Fruit fly (Drosophila melanogaster) whole organism, embryonic: ENCODE results near the gene Snx3.
A peak's percentile ranks its signal among the peaks of the same experiment; 100 is the strongest.

Source experiments
- Asciz ChIP-seq: fragments of 200-800 bp; sonication (Bioruptor generic); optimal IDR thresholded peaks from 2 replicates; lab custom pipeline; 2017; ENCODE audit warnings: missing biosample characterization, mild to moderate bottlenecking, missing genetic modification characterization, missing genetic modification reagents
- CG11504 ChIP-seq: fragments of 200-800 bp; sonication (Bioruptor generic); optimal IDR thresholded peaks from 3 replicates; lab custom pipeline; 2019; ENCODE audit warnings: missing biosample characterization, mild to moderate bottlenecking, missing genetic modification characterization, moderate library complexity
- CG12744 ChIP-seq: fragments of 200-800 bp; sonication (Bioruptor generic); optimal IDR thresholded peaks from 2 replicates; lab custom pipeline; 2016; ENCODE audit warnings: missing biosample characterization, missing genetic modification characterization
- CG14667 ChIP-seq: fragments of 200-800 bp; sonication (Bioruptor generic); IDR thresholded peaks from 2 replicates; pipeline ENCODE4 v1.3.6; 2022; ENCODE audit warnings: missing biosample characterization, missing genetic modification characterization
- CG15269 ChIP-seq: fragments of 200-800 bp; sonication (Bioruptor generic); optimal IDR thresholded peaks from 2 replicates; lab custom pipeline; 2018; ENCODE audit warnings: missing biosample characterization, mild to moderate bottlenecking, missing genetic modification characterization, moderate library complexity
- CG1529 ChIP-seq: fragments of 200-800 bp; sonication (Bioruptor generic); optimal IDR thresholded peaks from 3 replicates; lab custom pipeline; 2018; ENCODE audit warnings: missing biosample characterization, missing genetic modification characterization
- CG1792 ChIP-seq: fragments of 200-800 bp; sonication (Bioruptor generic); optimal IDR thresholded peaks from 2 replicates; lab custom pipeline; 2016; ENCODE audit warnings: missing biosample characterization, missing genetic modification characterization
- CG2875 ChIP-seq: fragments of 200-800 bp; sonication (Bioruptor generic); optimal IDR thresholded peaks from 2 replicates; lab custom pipeline; 2017; ENCODE audit warnings: missing biosample characterization, mild to moderate bottlenecking, missing genetic modification characterization, missing genetic modification reagents
- CG32767 ChIP-seq: fragments of 200-800 bp; sonication (Bioruptor generic); IDR thresholded peaks from 2 replicates; pipeline ENCODE4 v1.3.6; 2022; ENCODE audit warnings: missing biosample characterization, missing genetic modification characterization
- CG5180 ChIP-seq: fragments of 200-800 bp; sonication (Bioruptor generic); optimal IDR thresholded peaks from 3 replicates; lab custom pipeline; 2017; ENCODE audit warnings: missing biosample characterization, missing genetic modification characterization, mild to moderate bottlenecking, moderate library complexity, missing genetic modification reagents
- CG7271 ChIP-seq: fragments of 200-800 bp; sonication (Bioruptor generic); optimal IDR thresholded peaks from 2 replicates; lab custom pipeline; 2018; ENCODE audit warnings: missing biosample characterization, mild to moderate bottlenecking, missing genetic modification characterization, moderate library complexity
- CG7987 ChIP-seq: fragments of 200-800 bp; sonication (Bioruptor generic); optimal IDR thresholded peaks from 2 replicates; lab custom pipeline; 2018; ENCODE audit warnings: missing biosample characterization, mild to moderate bottlenecking, missing genetic modification characterization, moderate library complexity
- CG8765 ChIP-seq: fragments of 200-800 bp; sonication (Bioruptor generic); IDR thresholded peaks from 2 replicates; pipeline ENCODE4 v1.3.6; 2022; ENCODE audit warnings: missing biosample characterization, missing genetic modification characterization
- CHES-1-like ChIP-seq: fragments of 200-800 bp; sonication (Bioruptor generic); optimal IDR thresholded peaks from 2 replicates; lab custom pipeline; 2016; ENCODE audit warnings: missing biosample characterization, missing genetic modification characterization
- CrebB ChIP-seq: fragments of 200-800 bp; sonication (Bioruptor generic); optimal IDR thresholded peaks from 3 replicates; lab custom pipeline; 2018; ENCODE audit warnings: missing biosample characterization, mild to moderate bottlenecking, missing genetic modification characterization
- D19A ChIP-seq: fragments of 200-800 bp; optimal IDR thresholded peaks from 3 replicates; lab custom pipeline; 2019; ENCODE audit warnings: missing biosample characterization, mild to moderate bottlenecking, missing genetic modification characterization, moderate library complexity
- D19B ChIP-seq: fragments of 200-800 bp; sonication (Bioruptor generic); optimal IDR thresholded peaks from 2 replicates; lab custom pipeline; 2017; ENCODE audit warnings: missing biosample characterization, mild to moderate bottlenecking, missing genetic modification characterization
- Dad ChIP-seq: fragments of 200-800 bp; sonication (Bioruptor generic); optimal IDR thresholded peaks from 3 replicates; lab custom pipeline; 2016; ENCODE audit warnings: missing biosample characterization, missing genetic modification characterization
- Doc2 ChIP-seq: fragments of 200-800 bp; sonication (Bioruptor generic); IDR thresholded peaks from 2 replicates; pipeline ENCODE4 v1.3.6; 2022; ENCODE audit warnings: missing biosample characterization, missing genetic modification characterization
- Doc3 ChIP-seq: fragments of 200-800 bp; sonication (Bioruptor generic); IDR thresholded peaks from 3 replicates; pipeline ENCODE4 v1.3.6; 2022; ENCODE audit warnings: missing biosample characterization, missing genetic modification characterization; ENCODE audit not compliant: partially characterized antibody
- E2f2 ChIP-seq: fragments of 200-800 bp; sonication (Bioruptor generic); IDR thresholded peaks from 2 replicates; pipeline ENCODE4 v1.3.6; 2022; ENCODE audit warnings: missing biosample characterization, missing genetic modification characterization
- Fer3 ChIP-seq: fragments of 200-800 bp; sonication (Bioruptor generic); optimal IDR thresholded peaks from 2 replicates; lab custom pipeline; 2018; ENCODE audit warnings: missing biosample characterization, mild to moderate bottlenecking, missing genetic modification characterization, moderate library complexity
- GATAe ChIP-seq: fragments of 200-800 bp; sonication (Bioruptor generic); conservative IDR thresholded peaks from 2 replicates; pipeline ENCODE4 v1.3.6; 2022; ENCODE audit warnings: missing biosample characterization, missing genetic modification characterization
- Hand ChIP-seq: fragments of 200-800 bp; sonication (Bioruptor generic); optimal IDR thresholded peaks from 2 replicates; lab custom pipeline; 2017; ENCODE audit warnings: mild to moderate bottlenecking, missing biosample characterization, missing genetic modification reagents, missing genetic modification characterization
- Hr3 ChIP-seq: fragments of 200-800 bp; sonication (Bioruptor generic); optimal IDR thresholded peaks from 3 replicates; lab custom pipeline; 2016; ENCODE audit warnings: missing biosample characterization, missing genetic modification characterization
- Hr78 ChIP-seq, 2 experiments: fragments of 200-800 bp in 1 of 2; fragments of >200 bp in 1 of 2; sonication (Bioruptor generic) in 1 of 2; optimal IDR thresholded peaks; 2 replicates each; lab custom pipeline; 2017 to 2019; ENCODE audit warnings: missing biosample characterization in 2 of 2, missing genetic modification characterization in 2 of 2, mild to moderate bottlenecking in 1 of 2, moderate library complexity in 1 of 2
- Myb ChIP-seq: fragments of 200-800 bp; sonication (Bioruptor generic); optimal IDR thresholded peaks from 2 replicates; lab custom pipeline; 2016; ENCODE audit warnings: missing biosample characterization, missing genetic modification characterization
- NfI ChIP-seq: fragments of 200-800 bp; sonication (Bioruptor generic); optimal IDR thresholded peaks from 3 replicates; lab custom pipeline; 2018; ENCODE audit warnings: missing biosample characterization, mild to moderate bottlenecking, missing genetic modification characterization, moderate library complexity
- Sin3A ChIP-seq: fragments of >200 bp; optimal IDR thresholded peaks from 2 replicates; lab custom pipeline; 2018
- Sry-β ChIP-seq: fragments of 200-800 bp; sonication (Bioruptor generic); optimal IDR thresholded peaks from 2 replicates; lab custom pipeline; 2018; ENCODE audit warnings: missing biosample characterization, mild to moderate bottlenecking, missing genetic modification characterization, moderate library complexity
- TFAM ChIP-seq: fragments of 200-800 bp; sonication (Bioruptor generic); optimal IDR thresholded peaks from 2 replicates; lab custom pipeline; 2017; ENCODE audit warnings: missing biosample characterization, missing genetic modification characterization, inconsistent platforms
- bowl ChIP-seq: fragments of 200-800 bp; sonication (Bioruptor generic); IDR thresholded peaks from 2 replicates; pipeline ENCODE4 v1.3.6; 2022; ENCODE audit warnings: missing biosample characterization, missing genetic modification characterization
- br ChIP-seq: fragments of >200 bp; optimal IDR thresholded peaks from 2 replicates; lab custom pipeline; 2017
- caup ChIP-seq: fragments of 200-800 bp; sonication (Bioruptor generic); optimal IDR thresholded peaks from 3 replicates; lab custom pipeline; 2017; ENCODE audit warnings: missing biosample characterization, mild to moderate bottlenecking, missing genetic modification characterization, moderate library complexity; ENCODE audit not compliant: severe bottlenecking
- cg ChIP-seq: fragments of 200-800 bp; sonication (Bioruptor generic); optimal IDR thresholded peaks from 3 replicates; lab custom pipeline; 2019; ENCODE audit warnings: missing biosample characterization, mild to moderate bottlenecking, missing genetic modification characterization, moderate library complexity
- corto ChIP-seq: fragments of 200-800 bp; sonication (Bioruptor generic); optimal IDR thresholded peaks from 2 replicates; lab custom pipeline; 2016; ENCODE audit warnings: missing biosample characterization, mild to moderate bottlenecking, missing genetic modification characterization, moderate library complexity
- dan ChIP-seq: fragments of 200-800 bp; sonication (Bioruptor generic); IDR thresholded peaks from 2 replicates; pipeline ENCODE4 v1.3.6; 2022; ENCODE audit warnings: missing biosample characterization, missing genetic modification characterization
- ems ChIP-seq: fragments of 200-800 bp; sonication (Bioruptor generic); optimal IDR thresholded peaks from 3 replicates; lab custom pipeline; 2016; ENCODE audit warnings: missing biosample characterization, missing genetic modification characterization
- jing ChIP-seq: fragments of 200-800 bp; sonication (Bioruptor generic); optimal IDR thresholded peaks from 2 replicates; lab custom pipeline; 2018; ENCODE audit warnings: missing biosample characterization, mild to moderate bottlenecking, missing genetic modification characterization
- kay ChIP-seq: fragments of 200-800 bp; sonication (Bioruptor generic); optimal IDR thresholded peaks from 2 replicates; lab custom pipeline; 2016; ENCODE audit warnings: missing biosample characterization, missing genetic modification characterization
- klu ChIP-seq: fragments of 200-800 bp; sonication (Bioruptor generic); IDR thresholded peaks from 2 replicates; pipeline ENCODE4 v1.3.6; 2022; ENCODE audit warnings: missing biosample characterization, missing genetic modification characterization
- mam ChIP-seq: fragments of 200-800 bp; sonication (Bioruptor generic); optimal IDR thresholded peaks from 3 replicates; lab custom pipeline; 2016; ENCODE audit warnings: missing biosample characterization, missing genetic modification characterization
- nom ChIP-seq: fragments of 200-800 bp; sonication (Bioruptor generic); optimal IDR thresholded peaks from 2 replicates; lab custom pipeline; 2017; ENCODE audit warnings: missing biosample characterization, missing genetic modification characterization, mild to moderate bottlenecking, moderate library complexity, missing genetic modification reagents
- rib ChIP-seq: fragments of 200-800 bp; sonication (Bioruptor generic); IDR thresholded peaks from 2 replicates; pipeline ENCODE4 v1.3.6; 2022; ENCODE audit warnings: missing biosample characterization, missing genetic modification characterization
- row ChIP-seq: fragments of 200-800 bp; sonication (Bioruptor generic); IDR thresholded peaks from 3 replicates; pipeline ENCODE4 v1.3.6; 2022; ENCODE audit warnings: missing biosample characterization, missing genetic modification characterization
- so ChIP-seq: fragments of 200-800 bp; sonication (Bioruptor generic); IDR thresholded peaks from 3 replicates; pipeline ENCODE4 v1.3.6; 2022; ENCODE audit warnings: missing biosample characterization, missing genetic modification characterization
- tin ChIP-seq: fragments of 200-800 bp; sonication (Bioruptor generic); optimal IDR thresholded peaks from 3 replicates; lab custom pipeline; 2016; ENCODE audit warnings: missing biosample characterization, missing genetic modification characterization
- tio ChIP-seq: fragments of 200-800 bp; sonication (Bioruptor generic); optimal IDR thresholded peaks from 2 replicates; lab custom pipeline; 2017; ENCODE audit warnings: missing biosample characterization, missing genetic modification characterization, inconsistent platforms
- ttk ChIP-seq: fragments of 200-800 bp; sonication (Bioruptor generic); IDR thresholded peaks from 2 replicates; pipeline ENCODE4 v2.1.2; 2022; ENCODE audit warnings: missing biosample characterization, missing genetic modification characterization
- usp ChIP-seq: fragments of >200 bp; optimal IDR thresholded peaks from 2 replicates; lab custom pipeline; 2017; ENCODE audit warnings: missing biosample characterization, missing genetic modification characterization

The Snx3 gene

dm6 chr3R:12653511-12654252, 25.9 kb downstream of the Snx3 start (continued):
- no peak for TF ChIP-seq nom
- peak; percentile 3 for TF ChIP-seq Hand (GFP tag; lab: Kevin White, UChicago)
- TF ChIP-seq CG8765 (GFP tag; lab: Robert Waterston, UW), result no peak; the same call in 1 of the 2 replicates
- no peak for TF ChIP-seq TFAM (GFP tag; lab: Kevin White, UChicago)
- peak; percentile 69 for TF ChIP-seq Fer3 (tag; lab: Kevin White, UChicago)
- TF ChIP-seq CG11504 (tag; lab: Kevin White, UChicago), result peak; percentile 88
- peak; percentile 73 for TF ChIP-seq CHES-1-like (GFP tag; lab: Kevin White, UChicago)
- TF ChIP-seq GATAe (GFP tag; lab: Robert Waterston, UW), result peak; percentile 39
- peak; percentile 17 for TF ChIP-seq CG1792 (GFP tag; lab: Kevin White, UChicago)
- TF ChIP-seq Sry-β, result no peak
- peak; percentile 87 for TF ChIP-seq CG32767 (GFP tag; lab: Robert Waterston, UW)
- no peak for TF ChIP-seq rib
- TF ChIP-seq D19B, result peak; percentile 70
- TF ChIP-seq row, result peak; percentile 81
- peak; percentile 73 for TF ChIP-seq ems (GFP tag; lab: Kevin White, UChicago)
- no peak for TF ChIP-seq usp (GFP tag; lab: Kevin White, UChicago)
- peak; percentile 84 for TF ChIP-seq Asciz (GFP tag; lab: Kevin White, UChicago)
- peak; percentile 88 for TF ChIP-seq CG15269 (tag; lab: Kevin White, UChicago)
- peak; percentile 87 for TF ChIP-seq NfI (GFP tag; lab: Kevin White, UChicago)
- peak; percentile 72 for TF ChIP-seq CG5180 (GFP tag; lab: Kevin White, UChicago)
- peak; percentile 56 for TF ChIP-seq CrebB
- TF ChIP-seq Doc3 (GFP tag; lab: Robert Waterston, UW), result no peak
- TF ChIP-seq kay (GFP tag; lab: Kevin White, UChicago), result peak; percentile 57
- TF ChIP-seq CG7271 (tag; lab: Kevin White, UChicago), result no peak
- peak; percentile 64; the same call in 1 of the 2 replicates for TF ChIP-seq klu
- TF ChIP-seq corto (GFP tag; lab: Kevin White, UChicago), result no peak
- peak; percentile 70 for TF ChIP-seq CG2875 (GFP tag; lab: Kevin White, UChicago)
- peak; percentile 77 for TF ChIP-seq tio (GFP tag; lab: Kevin White, UChicago)
- TF ChIP-seq jing (GFP tag; lab: Kevin White, UChicago), result peak; percentile 82
- TF ChIP-seq CG1529 (GFP tag; lab: Kevin White, UChicago), result peak; percentile 83
- peak; percentile 76 for TF ChIP-seq CG14667
- no peak for TF ChIP-seq CG7987 (GFP tag; lab: Kevin White, UChicago)
- TF ChIP-seq E2f2 (GFP tag; lab: Robert Waterston, UW), result peak; percentile 57
- no peak for TF ChIP-seq cg (GFP tag; lab: Kevin White, UChicago)
- TF ChIP-seq Sin3A (lab: Kevin White, UChicago), result no peak
- TF ChIP-seq Myb, result peak; percentile 61
- no peak for TF ChIP-seq dan (GFP tag; lab: Robert Waterston, UW)
- TF ChIP-seq CG12744 (GFP tag; lab: Kevin White, UChicago), result peak; percentile 65
- TF ChIP-seq ttk (GFP tag; lab: Robert Waterston, UW), result peak; percentile 86
- no peak for TF ChIP-seq br
- TF ChIP-seq Doc2, result 0 out of 2 replicates have a peak, but pooled peaks have one; percentile 38
- peak; percentile 80 for TF ChIP-seq Dad (GFP tag; lab: Kevin White, UChicago)
- peak; percentile 80 for TF ChIP-seq mam (GFP tag; lab: Kevin White, UChicago)
- peak; percentile 79 for TF ChIP-seq Hr3 (GFP tag; lab: Kevin White, UChicago)
- TF ChIP-seq Hr78 (GFP tag; optimal IDR thresholded peaks at IDR 0.05; lab: Kevin White, UChicago), result peak in 1 of 2 experiments; percentile 8
- peak; percentile 46; the same call in 1 of the 2 replicates for TF ChIP-seq bowl (GFP tag; lab: Robert Waterston, UW)
- TF ChIP-seq tin (GFP tag; lab: Kevin White, UChicago), result peak; percentile 74
- TF ChIP-seq caup, result peak; percentile 60
- TF ChIP-seq so (GFP tag; lab: Robert Waterston, UW), result peak; percentile 84; the same call in 2 of the 3 replicates
- peak; percentile 68 for TF ChIP-seq D19A
